Worm (Caenorhabditis elegans) whole organism, L2 larva: Measurements from ENCODE around the gene F36A4.2.
A peak's percentile ranks its signal among the peaks of the same experiment; 100 is the strongest.

Experiments
- C34F6.9 ChIP-seq: fragments of 150-350 bp; optimal IDR thresholded peaks from 2 replicates; lab custom pipeline; 2014; ENCODE audit warnings: missing biosample characterization, missing genetic modification characterization
- F13H6.1 ChIP-seq: sonication (generic microtip); optimal IDR thresholded peaks from 2 replicates; lab custom pipeline; 2016; ENCODE audit warnings: missing genetic modification characterization, missing compliant biosample characterization
- Y55F3AM.14 ChIP-seq: fragments of 200-800 bp; sonication (Bioruptor generic); optimal IDR thresholded peaks from 2 replicates; lab custom pipeline; 2018; ENCODE audit warnings: mild to moderate bottlenecking, missing genetic modification characterization, missing compliant biosample characterization
- ZK546.5 ChIP-seq: sonication (generic microtip); optimal IDR thresholded peaks from 2 replicates; lab custom pipeline; 2017; ENCODE audit warnings: missing biosample characterization, missing genetic modification characterization
- alr-1 ChIP-seq: fragments of 150-350 bp; optimal IDR thresholded peaks from 2 replicates; lab custom pipeline; 2014; ENCODE audit warnings: missing biosample characterization, missing genetic modification characterization
- aly-2 ChIP-seq: fragments of 150-350 bp; optimal IDR thresholded peaks from 2 replicates; lab custom pipeline; 2014; ENCODE audit warnings: missing biosample characterization, missing genetic modification characterization
- ama-1 ChIP-seq: fragments of 150-350 bp; optimal IDR thresholded peaks from 2 replicates; lab custom pipeline; 2018; ENCODE audit warnings: inconsistent platforms
- blmp-1 ChIP-seq: sonication (generic microtip); optimal IDR thresholded peaks from 2 replicates; lab custom pipeline; 2017; ENCODE audit warnings: missing genetic modification characterization, mild to moderate bottlenecking, missing compliant biosample characterization, antibody characterized with exemption, moderate library complexity; ENCODE audit not compliant: insufficient read depth
- egl-27 ChIP-seq: sonication (generic microtip); optimal IDR thresholded peaks from 3 replicates; lab custom pipeline; 2017; ENCODE audit warnings: missing biosample characterization, missing genetic modification reagents, missing genetic modification characterization
- elt-1 ChIP-seq: fragments of 150-350 bp; optimal IDR thresholded peaks from 2 replicates; lab custom pipeline; 2014; ENCODE audit warnings: missing biosample characterization, missing genetic modification characterization
- elt-3 ChIP-seq: sonication (generic microtip); optimal IDR thresholded peaks from 2 replicates; lab custom pipeline; 2017; ENCODE audit warnings: missing biosample characterization, missing genetic modification characterization
- gmeb-1 ChIP-seq: fragments of 150-350 bp; optimal IDR thresholded peaks from 2 replicates; lab custom pipeline; 2014; ENCODE audit warnings: missing biosample characterization, missing genetic modification characterization
- lin-13 ChIP-seq: fragments of 150-350 bp; optimal IDR thresholded peaks from 2 replicates; lab custom pipeline; 2014; ENCODE audit warnings: missing biosample characterization, missing genetic modification reagents, missing genetic modification characterization
- lin-39 ChIP-seq: fragments of 150-350 bp; optimal IDR thresholded peaks from 2 replicates; lab custom pipeline; 2014; ENCODE audit warnings: missing biosample characterization, missing genetic modification reagents, missing genetic modification characterization
- mab-5 ChIP-seq: fragments of 150-350 bp; optimal IDR thresholded peaks from 2 replicates; lab custom pipeline; 2014; ENCODE audit warnings: missing biosample characterization, missing genetic modification characterization
- nhr-10 ChIP-seq: sonication (generic microtip); optimal IDR thresholded peaks from 2 replicates; lab custom pipeline; 2017; ENCODE audit warnings: missing biosample characterization, missing genetic modification characterization
- nhr-129 ChIP-seq: fragments of 150-350 bp; optimal IDR thresholded peaks from 2 replicates; lab custom pipeline; 2014; ENCODE audit warnings: missing biosample characterization, missing genetic modification characterization
- nhr-21 ChIP-seq: fragments of 150-350 bp; optimal IDR thresholded peaks from 2 replicates; lab custom pipeline; 2014; ENCODE audit warnings: missing biosample characterization, missing genetic modification characterization
- nhr-23 ChIP-seq: fragments of 150-350 bp; optimal IDR thresholded peaks from 2 replicates; lab custom pipeline; 2014; ENCODE audit warnings: missing biosample characterization, missing genetic modification reagents, missing genetic modification characterization
- nhr-237 ChIP-seq: fragments of 150-350 bp; optimal IDR thresholded peaks from 2 replicates; lab custom pipeline; 2014; ENCODE audit warnings: missing biosample characterization, missing genetic modification characterization
- nhr-25 ChIP-seq: fragments of 150-350 bp; sonication (generic microtip); optimal IDR thresholded peaks from 3 replicates; lab custom pipeline; 2014; ENCODE audit warnings: missing biosample characterization, missing genetic modification characterization
- nhr-6 ChIP-seq: fragments of 150-350 bp; optimal IDR thresholded peaks from 2 replicates; lab custom pipeline; 2014; ENCODE audit warnings: missing biosample characterization, missing genetic modification characterization
- nhr-77 ChIP-seq: fragments of 150-350 bp; optimal IDR thresholded peaks from 2 replicates; lab custom pipeline; 2014; ENCODE audit warnings: missing biosample characterization, missing genetic modification characterization
- peb-1 ChIP-seq: fragments of 150-350 bp; optimal IDR thresholded peaks from 2 replicates; lab custom pipeline; 2014; ENCODE audit warnings: missing biosample characterization, missing genetic modification characterization
- sem-4 ChIP-seq: fragments of 150-350 bp; optimal IDR thresholded peaks from 2 replicates; lab custom pipeline; 2014; ENCODE audit warnings: missing biosample characterization, missing genetic modification reagents, missing genetic modification characterization
- skn-1 ChIP-seq: sonication (generic microtip); optimal IDR thresholded peaks from 2 replicates; lab custom pipeline; 2017; ENCODE audit warnings: missing biosample characterization, missing genetic modification characterization
- sma-3 ChIP-seq: sonication (generic microtip); optimal IDR thresholded peaks from 2 replicates; lab custom pipeline; 2016; ENCODE audit warnings: missing genetic modification reagents, missing genetic modification characterization, missing compliant biosample characterization
- sma-9 ChIP-seq, 2 experiments: fragments of 150-350 bp in 1 of 2; sonication (generic microtip) in 1 of 2; optimal IDR thresholded peaks; 2 replicates each; lab custom pipeline; 2014 to 2016; ENCODE audit warnings: missing genetic modification characterization in 2 of 2, mild to moderate bottlenecking in 1 of 2, missing biosample characterization in 1 of 2, missing compliant biosample characterization in 1 of 2, missing genetic modification reagents in 1 of 2, moderate library complexity in 1 of 2
- snpc-4 ChIP-seq: fragments of 150-350 bp; optimal IDR thresholded peaks from 2 replicates; lab custom pipeline; 2014; ENCODE audit warnings: missing biosample characterization, missing genetic modification characterization
- unc-39 ChIP-seq: fragments of 150-350 bp; optimal IDR thresholded peaks from 2 replicates; lab custom pipeline; 2014; ENCODE audit warnings: missing biosample characterization, missing genetic modification characterization
- unc-55 ChIP-seq: fragments of 150-350 bp; sonication (generic microtip); optimal IDR thresholded peaks from 3 replicates; lab custom pipeline; 2014; ENCODE audit warnings: missing biosample characterization, missing genetic modification reagents, missing genetic modification characterization
- unc-62 ChIP-seq: fragments of 150-350 bp; optimal IDR thresholded peaks from 2 replicates; lab custom pipeline; 2014; ENCODE audit warnings: missing biosample characterization, missing genetic modification reagents, missing genetic modification characterization
- zag-1 ChIP-seq: fragments of 150-350 bp; optimal IDR thresholded peaks from 2 replicates; lab custom pipeline; 2014; ENCODE audit warnings: missing biosample characterization, missing genetic modification characterization
- ztf-1 ChIP-seq: fragments of 200-800 bp; sonication (Bioruptor generic); conservative IDR thresholded peaks from 2 replicates; pipeline ENCODE4 v1.3.6; 2022; ENCODE audit warnings: missing genetic modification characterization, missing compliant biosample characterization
- ztf-11 ChIP-seq: sonication (generic microtip); optimal IDR thresholded peaks from 2 replicates; lab custom pipeline; 2017; ENCODE audit warnings: missing biosample characterization, missing genetic modification characterization
- ztf-4 ChIP-seq: fragments of 150-350 bp; optimal IDR thresholded peaks from 2 replicates; lab custom pipeline; 2014; ENCODE audit warnings: missing biosample characterization, missing genetic modification characterization

The F36A4.2 gene

ce11 chrIV:4269308-4269707, 1.7 kb upstream of the F36A4.2 start, which contains the start of gene F36A4.3:
F36A4.3 (plus strand) TSS chrIV:4269608.
- TF ChIP-seq gmeb-1 (tag; lab: Kevin White, UChicago) (no peak), lin-13 (GFP tag; lab: Kevin White, UChicago) (no peak), lin-39 (tag; lab: Kevin White, UChicago) (no peak), C34F6.9 (no peak), mab-5 (tag; lab: Kevin White, UChicago) (no peak), nhr-6 (no peak), nhr-23 (tag; lab: Kevin White, UChicago) (no peak), egl-27 (no peak)

ce11 chrIV:4272167-4272566, 1.1 kb downstream of the F36A4.2 start, which contains the start of gene F36A4.1:
F36A4.1 (plus strand) TSS chrIV:4272467.
- TF ChIP-seq gmeb-1 (tag; lab: Kevin White, UChicago) (no peak), skn-1 (tag; lab: Kevin White, UChicago) (no peak), blmp-1 (tag; lab: Kevin White, UChicago) (no peak), nhr-237 (tag; lab: Kevin White, UChicago) (no peak), peb-1 (tag; lab: Kevin White, UChicago) (no peak), lin-13 (GFP tag; lab: Kevin White, UChicago) (no peak), ZK546.5 (tag; lab: Kevin White, UChicago) (no peak), nhr-129 (tag; lab: Kevin White, UChicago) (no peak), unc-62 (GFP tag; lab: Kevin White, UChicago) (no peak), nhr-21 (tag; lab: Kevin White, UChicago) (no peak), ztf-1 (GFP tag; lab: Robert Waterston, UW) (no peak), nhr-25 (tag; lab: Kevin White, UChicago) (no peak), Y55F3AM.14 (GFP tag; lab: Kevin White, UChicago) (no peak)
- TF ChIP-seq, all 48 proteins: peak for 0

ce11 chrIV:4277694-4278093, 6.7 kb downstream of the F36A4.2 start, which contains the start of gene nhr-78:
nhr-78 (minus strand) TSS chrIV:4277875.
- peak; percentile 37 for TF ChIP-seq F13H6.1 (tag; lab: Kevin White, UChicago)
- no peak for TF ChIP-seq unc-62 (GFP tag; lab: Kevin White, UChicago)
- peak; percentile 40 for TF ChIP-seq gmeb-1 (tag; lab: Kevin White, UChicago)
- peak; percentile 5 for TF ChIP-seq sma-9 (GFP tag; optimal IDR thresholded peaks at IDR 0.05; lab: Kevin White, UChicago)
- TF ChIP-seq sma-9 (tag; optimal IDR thresholded peaks at IDR 0.05; lab: Kevin White, UChicago) = no peak
- TF ChIP-seq C34F6.9 = peak; percentile 14
- no peak for TF ChIP-seq elt-3
- TF ChIP-seq elt-1 (tag; lab: Kevin White, UChicago) = no peak
- TF ChIP-seq sma-3 (GFP tag; lab: Kevin White, UChicago) = peak; percentile 15
- TF ChIP-seq alr-1 (tag; lab: Kevin White, UChicago) = no peak
- TF ChIP-seq nhr-10 (tag; lab: Kevin White, UChicago) = no peak
- TF ChIP-seq ztf-11 (tag; lab: Kevin White, UChicago) = no peak
- no peak for TF ChIP-seq zag-1 (tag; lab: Kevin White, UChicago)

ce11 chrIV:4284020-4284419, 13.0 kb downstream of the F36A4.2 start, which contains the start of gene F15E6.6:
F15E6.6 (minus strand) TSS chrIV:4284120.
- no peak for TF ChIP-seq Y55F3AM.14 (GFP tag; lab: Kevin White, UChicago)
- TF ChIP-seq unc-62 (GFP tag; lab: Kevin White, UChicago) = no peak
- TF ChIP-seq ztf-1 (GFP tag; lab: Robert Waterston, UW) = no peak
- no peak for TF ChIP-seq ztf-11 (tag; lab: Kevin White, UChicago)
- no peak for TF ChIP-seq unc-39
- TF ChIP-seq sma-9 (GFP tag; optimal IDR thresholded peaks at IDR 0.05; lab: Kevin White, UChicago) = no peak
- TF ChIP-seq sma-9 (tag; optimal IDR thresholded peaks at IDR 0.05; lab: Kevin White, UChicago) = no peak
- TF ChIP-seq sem-4 (tag; lab: Kevin White, UChicago) = no peak
- no peak for TF ChIP-seq nhr-77 (tag; lab: Kevin White, UChicago)
- no peak for TF ChIP-seq egl-27
- no peak for TF ChIP-seq ztf-4 (tag; lab: Kevin White, UChicago)
- TF ChIP-seq elt-1 (tag; lab: Kevin White, UChicago) = no peak
- no peak for TF ChIP-seq unc-55
- TF ChIP-seq aly-2 (tag; lab: Kevin White, UChicago) = no peak
- no peak for TF ChIP-seq snpc-4
- TF ChIP-seq nhr-129 (tag; lab: Kevin White, UChicago) = no peak
- no peak for TF ChIP-seq gmeb-1 (tag; lab: Kevin White, UChicago)
- TF ChIP-seq nhr-23 (tag; lab: Kevin White, UChicago) = no peak
- no peak for TF ChIP-seq sma-3 (GFP tag; lab: Kevin White, UChicago)
- TF ChIP-seq ama-1 (lab: Kevin White, UChicago) = no peak
